Worm (Caenorhabditis elegans): Measurements from ENCODE around the gene sptf-2.

ce11 chrII:8670835-8671234 lies 45.6 kb downstream of the sptf-2 start:
- TF ChIP-seq egl-27 (tag; optimal IDR thresholded peaks at IDR 0.05), result no peak
- TF ChIP-seq unc-62 (GFP tag; optimal IDR thresholded peaks at IDR 0.05), result no peak
- no peak for TF ChIP-seq lin-15B (tag; optimal IDR thresholded peaks at IDR 0.05)
- TF ChIP-seq pqm-1 (tag; optimal IDR thresholded peaks at IDR 0.05), result no peak
- TF ChIP-seq xbp-1 (tag; optimal IDR thresholded peaks at IDR 0.05), result no peak
- no peak for TF ChIP-seq elt-2 (tag; optimal IDR thresholded peaks at IDR 0.05)

All from whole organism, L1 larva.